Worm (Caenorhabditis elegans) whole organism, L1 larva: ENCODE data around the gene M163.21.

ENCODE experiments used
- C16A3.4 ChIP-seq: fragments of 150-350 bp; optimal IDR thresholded peaks from 2 replicates; lab custom pipeline; 2014; ENCODE audit warnings: missing biosample characterization, missing genetic modification characterization
- F16B12.6 ChIP-seq: fragments of 150-350 bp; optimal IDR thresholded peaks from 2 replicates; lab custom pipeline; 2014; ENCODE audit warnings: missing biosample characterization, missing genetic modification characterization
- Y116A8C.19 ChIP-seq: sonication (generic microtip); optimal IDR thresholded peaks from 2 replicates; lab custom pipeline; 2016; ENCODE audit warnings: missing compliant biosample characterization, missing genetic modification characterization, borderline replicate concordance
- aha-1 ChIP-seq: fragments of 150-350 bp; optimal IDR thresholded peaks from 2 replicates; lab custom pipeline; 2014; ENCODE audit warnings: missing biosample characterization, missing genetic modification characterization
- alr-1 ChIP-seq: fragments of 200-800 bp; sonication (Bioruptor generic); optimal IDR thresholded peaks from 2 replicates; lab custom pipeline; 2018; ENCODE audit warnings: borderline replicate concordance, mild to moderate bottlenecking, missing genetic modification characterization, missing compliant biosample characterization
- aly-2 ChIP-seq: fragments of 150-350 bp; optimal IDR thresholded peaks from 2 replicates; lab custom pipeline; 2014; ENCODE audit warnings: missing biosample characterization, missing genetic modification characterization
- ama-1 ChIP-seq: fragments of 150-350 bp; optimal IDR thresholded peaks from 2 replicates; lab custom pipeline; 2014
- blmp-1 ChIP-seq: fragments of 150-350 bp; optimal IDR thresholded peaks from 2 replicates; lab custom pipeline; 2014; ENCODE audit warnings: missing biosample characterization, missing genetic modification characterization
- ceh-8 ChIP-seq: fragments of 200-800 bp; sonication (Bioruptor generic); optimal IDR thresholded peaks from 2 replicates; lab custom pipeline; 2018; ENCODE audit warnings: mild to moderate bottlenecking, missing genetic modification characterization, moderate library complexity, missing compliant biosample characterization
- ceh-82 ChIP-seq, 3 experiments: fragments of 150-350 bp in 1 of 3; sonication (generic microtip) in 2 of 3; optimal IDR thresholded peaks; 2 replicates each; lab custom pipeline; 2014 to 2017; ENCODE audit warnings: missing biosample characterization in 3 of 3, missing genetic modification characterization in 3 of 3
- ceh-88 ChIP-seq: fragments of 200-800 bp; sonication (Bioruptor generic); IDR thresholded peaks from 2 replicates; pipeline ENCODE4 v1.3.6; 2022; ENCODE audit warnings: missing genetic modification characterization, missing compliant biosample characterization
- ces-1 ChIP-seq: fragments of 150-350 bp; optimal IDR thresholded peaks from 2 replicates; lab custom pipeline; 2014; ENCODE audit warnings: missing biosample characterization, missing genetic modification reagents, missing genetic modification characterization
- dpl-1 ChIP-seq, 3 experiments: fragments of 150-350 bp in 2 of 3; sonication (generic microtip) in 1 of 3; optimal IDR thresholded peaks; 2 replicates each; lab custom pipeline; 2014 to 2017; ENCODE audit warnings: missing biosample characterization in 3 of 3, missing genetic modification characterization in 3 of 3, missing genetic modification reagents in 3 of 3
- efl-3 ChIP-seq: fragments of 200-800 bp; sonication (Bioruptor generic); optimal IDR thresholded peaks from 2 replicates; lab custom pipeline; 2018; ENCODE audit warnings: mild to moderate bottlenecking, missing genetic modification characterization, missing compliant biosample characterization
- ets-5 ChIP-seq: fragments of 200-800 bp; sonication (Bioruptor generic); IDR thresholded peaks from 2 replicates; pipeline ENCODE4 v1.3.6; 2022; ENCODE audit warnings: missing genetic modification characterization, missing compliant biosample characterization
- fkh-10 ChIP-seq: sonication (generic microtip); optimal IDR thresholded peaks from 2 replicates; lab custom pipeline; 2017; ENCODE audit warnings: missing biosample characterization, missing genetic modification reagents, missing genetic modification characterization
- fkh-4 ChIP-seq: sonication (generic microtip); optimal IDR thresholded peaks from 2 replicates; lab custom pipeline; 2016; ENCODE audit warnings: missing compliant biosample characterization, missing genetic modification characterization, borderline replicate concordance
- fkh-8 ChIP-seq: sonication (generic microtip); optimal IDR thresholded peaks from 2 replicates; lab custom pipeline; 2016; ENCODE audit warnings: mild to moderate bottlenecking, missing genetic modification characterization, missing compliant biosample characterization
- grh-1 ChIP-seq: fragments of 200-800 bp; sonication (Bioruptor generic); IDR thresholded peaks from 2 replicates; pipeline ENCODE4 v1.3.6; 2022; ENCODE audit warnings: missing genetic modification reagents, missing genetic modification characterization, missing compliant biosample characterization
- hlh-4 ChIP-seq: sonication (generic microtip); optimal IDR thresholded peaks from 2 replicates; lab custom pipeline; 2016; ENCODE audit warnings: mild to moderate bottlenecking, missing genetic modification characterization, missing compliant biosample characterization
- hpl-2 ChIP-seq: fragments of 150-350 bp; optimal IDR thresholded peaks from 2 replicates; lab custom pipeline; 2014; ENCODE audit warnings: missing biosample characterization, missing genetic modification reagents, missing genetic modification characterization
- irx-1 ChIP-seq: sonication (generic microtip); optimal IDR thresholded peaks from 2 replicates; lab custom pipeline; 2016; ENCODE audit warnings: missing genetic modification characterization, missing compliant biosample characterization
- isw-1 ChIP-seq: fragments of 200-800 bp; sonication (Bioruptor generic); IDR thresholded peaks from 2 replicates; pipeline ENCODE4 v1.3.6; 2022; ENCODE audit warnings: missing genetic modification characterization, missing compliant biosample characterization
- jun-1 ChIP-seq: fragments of 150-350 bp; optimal IDR thresholded peaks from 2 replicates; lab custom pipeline; 2014; ENCODE audit warnings: missing biosample characterization, missing genetic modification reagents, missing genetic modification characterization
- lir-3 ChIP-seq: sonication (generic microtip); optimal IDR thresholded peaks from 2 replicates; lab custom pipeline; 2016; ENCODE audit warnings: mild to moderate bottlenecking, missing genetic modification characterization, moderate library complexity, missing compliant biosample characterization; ENCODE audit not compliant: poor library complexity
- mab-9 ChIP-seq: fragments of 200-800 bp; sonication (Bioruptor generic); IDR thresholded peaks from 2 replicates; pipeline ENCODE4 v1.3.6; 2022; ENCODE audit warnings: missing genetic modification reagents, missing genetic modification characterization, missing compliant biosample characterization
- mdl-1 ChIP-seq, 2 experiments: fragments of 150-350 bp; optimal IDR thresholded peaks; 2 replicates each; lab custom pipeline; 2014 to 2017; ENCODE audit warnings: missing biosample characterization in 2 of 2, missing genetic modification characterization in 2 of 2, inconsistent platforms in 1 of 2
- mef-2 ChIP-seq: fragments of 150-350 bp; optimal IDR thresholded peaks from 2 replicates; lab custom pipeline; 2014; ENCODE audit warnings: missing biosample characterization, missing genetic modification characterization
- mep-1 ChIP-seq: fragments of 150-350 bp; optimal IDR thresholded peaks from 2 replicates; lab custom pipeline; 2014; ENCODE audit warnings: missing biosample characterization, missing genetic modification characterization
- nhr-237 ChIP-seq: fragments of 150-350 bp; optimal IDR thresholded peaks from 2 replicates; lab custom pipeline; 2014; ENCODE audit warnings: missing biosample characterization, missing genetic modification characterization
- nhr-47 ChIP-seq: sonication (generic microtip); optimal IDR thresholded peaks from 2 replicates; lab custom pipeline; 2016; ENCODE audit warnings: mild to moderate bottlenecking, missing genetic modification characterization, moderate library complexity, missing compliant biosample characterization
- nhr-71 ChIP-seq: sonication (generic microtip); optimal IDR thresholded peaks from 2 replicates; lab custom pipeline; 2016; ENCODE audit warnings: mild to moderate bottlenecking, missing genetic modification characterization, moderate library complexity, missing compliant biosample characterization
- nhr-76 ChIP-seq: sonication (generic microtip); optimal IDR thresholded peaks from 2 replicates; lab custom pipeline; 2017; ENCODE audit warnings: missing biosample characterization, missing genetic modification characterization
- nhr-77 ChIP-seq: fragments of 150-350 bp; optimal IDR thresholded peaks from 2 replicates; lab custom pipeline; 2014; ENCODE audit warnings: missing biosample characterization, missing genetic modification characterization
- nhr-84 ChIP-seq: sonication (generic microtip); optimal IDR thresholded peaks from 2 replicates; lab custom pipeline; 2017; ENCODE audit warnings: missing biosample characterization, missing genetic modification characterization
- nhr-85 ChIP-seq: sonication (generic microtip); peaks from one replicate; lab custom pipeline; 2016; ENCODE audit warnings: missing genetic modification characterization, inconsistent platforms, missing compliant biosample characterization
- nhr-90 ChIP-seq: sonication (generic microtip); optimal IDR thresholded peaks from 2 replicates; lab custom pipeline; 2016; ENCODE audit warnings: mild to moderate bottlenecking, missing genetic modification characterization, missing compliant biosample characterization; ENCODE audit not compliant: poor library complexity
- pag-3 ChIP-seq: sonication (generic microtip); optimal IDR thresholded peaks from 2 replicates; lab custom pipeline; 2017; ENCODE audit warnings: missing genetic modification characterization, mild to moderate bottlenecking, missing compliant biosample characterization, antibody characterized with exemption, borderline replicate concordance; ENCODE audit not compliant: insufficient read depth
- pqm-1 ChIP-seq: sonication (generic microtip); optimal IDR thresholded peaks from 3 replicates; lab custom pipeline; 2017; ENCODE audit warnings: missing biosample characterization, missing genetic modification characterization
- rnt-1 ChIP-seq: sonication (generic microtip); optimal IDR thresholded peaks from 2 replicates; lab custom pipeline; 2016; ENCODE audit warnings: mild to moderate bottlenecking, missing genetic modification characterization, moderate library complexity, missing compliant biosample characterization
- skn-1 ChIP-seq: fragments of 150-350 bp; optimal IDR thresholded peaks from 2 replicates; lab custom pipeline; 2014; ENCODE audit warnings: missing biosample characterization, missing genetic modification characterization
- snpc-4 ChIP-seq: fragments of 150-350 bp; optimal IDR thresholded peaks from 2 replicates; lab custom pipeline; 2014; ENCODE audit warnings: missing biosample characterization, missing genetic modification characterization
- sox-4 ChIP-seq: sonication (generic microtip); optimal IDR thresholded peaks from 2 replicates; lab custom pipeline; 2016; ENCODE audit warnings: missing genetic modification characterization, missing compliant biosample characterization
- sptf-1 ChIP-seq: fragments of 150-350 bp; optimal IDR thresholded peaks from 2 replicates; lab custom pipeline; 2014; ENCODE audit warnings: missing biosample characterization, missing genetic modification characterization
- unc-130 ChIP-seq: fragments of 150-350 bp; optimal IDR thresholded peaks from 2 replicates; lab custom pipeline; 2017; ENCODE audit warnings: missing biosample characterization, missing genetic modification characterization, inconsistent platforms
- unc-30 ChIP-seq: sonication (generic microtip); optimal IDR thresholded peaks from 2 replicates; lab custom pipeline; 2017; ENCODE audit warnings: missing biosample characterization, missing genetic modification characterization
- unc-62 ChIP-seq: fragments of 150-350 bp; optimal IDR thresholded peaks from 2 replicates; lab custom pipeline; 2014; ENCODE audit warnings: missing biosample characterization, missing genetic modification reagents, missing genetic modification characterization
- unc-86 ChIP-seq: sonication (generic microtip); optimal IDR thresholded peaks from 2 replicates; lab custom pipeline; 2016; ENCODE audit warnings: missing genetic modification characterization, missing compliant biosample characterization
- unc-98 ChIP-seq: fragments of 200-800 bp; sonication (Bioruptor generic); IDR thresholded peaks from 2 replicates; pipeline ENCODE4 v1.3.6; 2022; ENCODE audit warnings: missing genetic modification characterization, missing compliant biosample characterization
- xbp-1 ChIP-seq: sonication (generic microtip); optimal IDR thresholded peaks from 2 replicates; lab custom pipeline; 2016; ENCODE audit warnings: missing genetic modification characterization, missing compliant biosample characterization
- zag-1 ChIP-seq: fragments of 150-350 bp; optimal IDR thresholded peaks from 2 replicates; lab custom pipeline; 2014; ENCODE audit warnings: missing biosample characterization, missing genetic modification characterization
- zip-4 ChIP-seq: fragments of 200-800 bp; sonication (Bioruptor generic); optimal IDR thresholded peaks from 2 replicates; lab custom pipeline; 2018; ENCODE audit warnings: mild to moderate bottlenecking, missing genetic modification characterization, moderate library complexity, missing compliant biosample characterization
- ztf-11 ChIP-seq, 2 experiments: sonication (generic microtip); optimal IDR thresholded peaks; 2 replicates each; lab custom pipeline; 2016 to 2017; ENCODE audit warnings: missing genetic modification characterization in 2 of 2, missing biosample characterization in 1 of 2, missing compliant biosample characterization in 1 of 2
- ztf-4 ChIP-seq: fragments of 150-350 bp; optimal IDR thresholded peaks from 2 replicates; lab custom pipeline; 2014; ENCODE audit warnings: missing biosample characterization, missing genetic modification characterization

The M163.21 gene

DNA sequence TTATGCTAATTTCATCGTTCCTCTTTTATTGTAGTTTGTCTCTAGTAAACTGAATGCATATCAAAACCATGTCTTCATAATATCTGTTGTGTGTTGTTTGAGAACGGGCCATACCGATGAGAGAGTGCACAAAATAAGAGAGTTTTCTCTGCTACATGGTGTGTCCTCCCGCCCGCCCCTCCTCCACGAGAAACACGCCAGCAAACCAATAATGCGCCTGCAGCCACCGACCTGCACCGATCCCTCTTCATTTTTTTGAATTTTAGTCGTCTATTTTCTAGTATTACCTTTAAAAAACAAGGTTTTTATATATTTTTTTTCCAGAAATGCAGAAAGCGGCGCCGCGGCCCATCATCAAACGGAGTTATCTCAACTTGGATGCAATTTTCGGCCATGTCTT, 13.6 kb downstream of the M163.21 start, which contains the start of gene gfi-3:
Gene gfi-3 (plus strand): TSS at position 325 of the 400 bp plus-strand sequence.
- TF ChIP-seq sox-4 (tag; lab: Kevin White, UChicago) (peak; percentile 42), aly-2 (no peak), fkh-4 (peak; percentile 17), F16B12.6 (tag; lab: Kevin White, UChicago) (peak; percentile 33), grh-1 (GFP tag; lab: Robert Waterston, UW) (peak; percentile 84), ceh-82 (tag; optimal IDR thresholded peaks at IDR 0.05; lab: Kevin White, UChicago) (peak; percentile 73 to 80 (median 79)), zag-1 (no peak), ceh-88 (GFP tag; lab: Robert Waterston, UW) (0 out of 2 replicates have a peak, but pooled peaks have one; percentile 14), C16A3.4 (peak; percentile 76), nhr-90 (tag; lab: Kevin White, UChicago) (peak; percentile 88), fkh-8 (tag; lab: Kevin White, UChicago) (peak; percentile 49), skn-1 (tag; lab: Kevin White, UChicago) (peak; percentile 60), nhr-76 (no peak), pag-3 (tag; lab: Kevin White, UChicago) (no peak), hlh-4 (tag; lab: Kevin White, UChicago) (no peak), jun-1 (peak; percentile 71), ztf-4 (tag; lab: Kevin White, UChicago) (peak; percentile 57), mep-1 (peak; percentile 75), dpl-1 (GFP tag; optimal IDR thresholded peaks at IDR 0.05; lab: Kevin White, UChicago) (peak; percentile 68 to 79 (median 74)), ama-1 (no peak), nhr-47 (tag; lab: Kevin White, UChicago) (peak; percentile 89), fkh-10 (GFP tag; lab: Kevin White, UChicago) (peak; percentile 6), ceh-8 (peak; percentile 7), unc-98 (GFP tag; lab: Robert Waterston, UW) (no peak), unc-86 (peak; percentile 73), hpl-2 (GFP tag; lab: Kevin White, UChicago) (peak; percentile 69), nhr-85 (tag; lab: Kevin White, UChicago) (peak; percentile 92), irx-1 (tag; lab: Kevin White, UChicago) (peak; percentile 72), ces-1 (GFP tag; lab: Kevin White, UChicago) (no peak), aha-1 (peak; percentile 42), sptf-1 (tag; lab: Kevin White, UChicago) (no peak), xbp-1 (tag; lab: Kevin White, UChicago) (peak; percentile 81), lir-3 (tag; lab: Kevin White, UChicago) (peak; percentile 44), efl-3 (GFP tag; lab: Kevin White, UChicago) (no peak), mef-2 (tag; lab: Kevin White, UChicago) (no peak), mdl-1 (tag; optimal IDR thresholded peaks at IDR 0.05; lab: Kevin White, UChicago) (peak in 1 of 2 experiments; percentile 63), ets-5 (no peak), nhr-237 (tag; lab: Kevin White, UChicago) (no peak), unc-62 (GFP tag; lab: Kevin White, UChicago) (no peak), snpc-4 (tag; lab: Kevin White, UChicago) (peak; percentile 89), nhr-77 (tag; lab: Kevin White, UChicago) (peak; percentile 65), mab-9 (GFP tag; lab: Robert Waterston, UW) (peak; percentile 54; the same call in 1 of the 2 replicates), nhr-84 (tag; lab: Kevin White, UChicago) (no peak), zip-4 (GFP tag; lab: Kevin White, UChicago) (peak; percentile 51), nhr-71 (peak; percentile 93), alr-1 (tag; lab: Kevin White, UChicago) (no peak), unc-30 (tag; lab: Kevin White, UChicago) (no peak), pqm-1 (tag; lab: Kevin White, UChicago) (no peak), isw-1 (GFP tag; lab: Robert Waterston, UW) (peak; percentile 64), blmp-1 (tag; lab: Kevin White, UChicago) (peak; percentile 56), rnt-1 (tag; lab: Kevin White, UChicago) (peak; percentile 91), Y116A8C.19 (tag; lab: Kevin White, UChicago) (no peak), unc-130 (peak; percentile 51), ztf-11 (tag; optimal IDR thresholded peaks at IDR 0.05; lab: Kevin White, UChicago) (peak in 1 of 2 experiments; percentile 71)
